Fruit fly (Drosophila melanogaster) whole organism, adult: ENCODE measurements around the gene Fmr1.

ENCODE experiments used
- CG11617 ChIP-seq: fragments of 200-800 bp; sonication (Bioruptor generic); optimal IDR thresholded peaks from 2 replicates; lab custom pipeline; 2017; ENCODE audit warnings: mild to moderate bottlenecking, missing biosample characterization, missing genetic modification reagents, missing genetic modification characterization
- CG12768 ChIP-seq: fragments of 200-800 bp; sonication (Bioruptor generic); optimal IDR thresholded peaks from 2 replicates; lab custom pipeline; 2017; ENCODE audit warnings: missing biosample characterization, missing genetic modification characterization, mild to moderate bottlenecking, moderate library complexity, missing genetic modification reagents
- CG14711 ChIP-seq: fragments of 200-800 bp; sonication (Bioruptor generic); optimal IDR thresholded peaks from 2 replicates; lab custom pipeline; 2018; ENCODE audit warnings: missing biosample characterization, mild to moderate bottlenecking, missing genetic modification characterization, moderate library complexity
- CG1620 ChIP-seq: fragments of 200-800 bp; sonication (Bioruptor generic); optimal IDR thresholded peaks from 2 replicates; lab custom pipeline; 2016; ENCODE audit warnings: missing biosample characterization, missing genetic modification characterization
- CG33017 ChIP-seq: fragments of 200-800 bp; sonication (Bioruptor generic); optimal IDR thresholded peaks from 2 replicates; lab custom pipeline; 2018; ENCODE audit warnings: missing biosample characterization, mild to moderate bottlenecking, missing genetic modification characterization, moderate library complexity
- CG5204 ChIP-seq: fragments of 200-800 bp; sonication (Bioruptor generic); optimal IDR thresholded peaks from 2 replicates; lab custom pipeline; 2016; ENCODE audit warnings: missing biosample characterization, missing genetic modification characterization
- CG7045 ChIP-seq: fragments of 200-800 bp; sonication (Bioruptor generic); optimal IDR thresholded peaks from 2 replicates; lab custom pipeline; 2017; ENCODE audit warnings: missing biosample characterization, mild to moderate bottlenecking, missing genetic modification characterization
- CG7101 ChIP-seq: fragments of 200-800 bp; sonication (Bioruptor generic); optimal IDR thresholded peaks from 2 replicates; lab custom pipeline; 2018; ENCODE audit warnings: missing biosample characterization, mild to moderate bottlenecking, missing genetic modification characterization, moderate library complexity
- Clk ChIP-seq: fragments of 200-800 bp; sonication (Bioruptor generic); optimal IDR thresholded peaks from 2 replicates; lab custom pipeline; 2017; ENCODE audit warnings: missing biosample characterization, missing genetic modification characterization
- Crg-1 ChIP-seq: fragments of 200-800 bp; sonication (Bioruptor generic); optimal IDR thresholded peaks from 2 replicates; lab custom pipeline; 2016; ENCODE audit warnings: missing biosample characterization, missing genetic modification characterization
- Hr96 ChIP-seq: fragments of 200-800 bp; sonication (Bioruptor generic); optimal IDR thresholded peaks from 2 replicates; lab custom pipeline; 2016; ENCODE audit warnings: missing biosample characterization, missing genetic modification characterization
- Mnt ChIP-seq: fragments of 200-800 bp; sonication (Bioruptor generic); optimal IDR thresholded peaks from 2 replicates; lab custom pipeline; 2016; ENCODE audit warnings: missing biosample characterization, mild to moderate bottlenecking, missing genetic modification characterization
- bab1 ChIP-seq: fragments of 200-800 bp; sonication (Bioruptor generic); optimal IDR thresholded peaks from 3 replicates; lab custom pipeline; 2019; ENCODE audit warnings: missing biosample characterization, mild to moderate bottlenecking, missing genetic modification characterization, moderate library complexity
- cic ChIP-seq: fragments of 200-800 bp; sonication (Bioruptor generic); optimal IDR thresholded peaks from 2 replicates; lab custom pipeline; 2017; ENCODE audit warnings: missing biosample characterization, mild to moderate bottlenecking, missing genetic modification characterization, moderate library complexity
- cnc ChIP-seq, 2 experiments: fragments of >200 bp; optimal IDR thresholded peaks; 2 replicates each; lab custom pipeline; 2017
- kay ChIP-seq: fragments of 200-800 bp; sonication (Bioruptor generic); peaks from one replicate; lab custom pipeline; 2016; ENCODE audit warnings: missing biosample characterization, missing genetic modification characterization, borderline replicate concordance
- ovo ChIP-seq: fragments of 200-800 bp; sonication (Bioruptor generic); optimal IDR thresholded peaks from 2 replicates; lab custom pipeline; 2016; ENCODE audit warnings: missing biosample characterization, missing genetic modification characterization
- pad ChIP-seq: fragments of 200-800 bp; sonication (Bioruptor generic); optimal IDR thresholded peaks from 3 replicates; lab custom pipeline; 2017; ENCODE audit warnings: missing biosample characterization, missing genetic modification characterization, mild to moderate bottlenecking, moderate library complexity, missing genetic modification reagents
- tj ChIP-seq: fragments of 200-800 bp; sonication (Bioruptor generic); optimal IDR thresholded peaks from 3 replicates; lab custom pipeline; 2017; ENCODE audit warnings: missing biosample characterization, mild to moderate bottlenecking, missing genetic modification characterization, moderate library complexity
- toe ChIP-seq: fragments of 200-800 bp; sonication (Bioruptor generic); optimal IDR thresholded peaks from 2 replicates; lab custom pipeline; 2016; ENCODE audit warnings: missing biosample characterization, missing genetic modification characterization

The Fmr1 gene

DNA sequence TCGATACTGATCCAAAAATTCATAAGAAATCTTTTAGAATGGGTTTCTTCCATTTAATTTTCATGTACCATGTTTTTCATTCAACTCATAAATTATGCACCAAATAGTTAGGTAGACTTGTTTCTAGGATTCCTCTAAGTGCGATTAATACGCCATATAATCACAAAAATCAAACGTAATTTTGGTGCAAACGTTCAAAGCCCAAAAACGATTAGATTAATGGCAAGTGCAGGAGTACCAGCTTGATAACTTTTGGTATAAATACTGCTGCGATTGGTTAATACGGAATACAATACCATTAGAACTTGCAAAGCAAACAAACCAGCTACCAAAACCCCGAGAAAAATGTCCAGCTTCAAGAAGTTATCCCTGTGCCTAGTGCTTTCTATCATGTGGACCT, 50.0 kb downstream of the Fmr1 start, which contains the start of gene Npc2c:
Gene Npc2c (plus strand): TSS at position 301 of the 400 bp plus-strand sequence.
- TF ChIP-seq cic (GFP tag; lab: Kevin White, UChicago) (no peak), toe (GFP tag; lab: Kevin White, UChicago) (no peak), CG12768 (GFP tag; lab: Kevin White, UChicago) (no peak), bab1 (GFP tag; lab: Kevin White, UChicago) (no peak), tj (GFP tag; lab: Kevin White, UChicago) (no peak), Clk (GFP tag; lab: Kevin White, UChicago) (no peak), CG7101 (tag; lab: Kevin White, UChicago) (no peak)

DNA sequence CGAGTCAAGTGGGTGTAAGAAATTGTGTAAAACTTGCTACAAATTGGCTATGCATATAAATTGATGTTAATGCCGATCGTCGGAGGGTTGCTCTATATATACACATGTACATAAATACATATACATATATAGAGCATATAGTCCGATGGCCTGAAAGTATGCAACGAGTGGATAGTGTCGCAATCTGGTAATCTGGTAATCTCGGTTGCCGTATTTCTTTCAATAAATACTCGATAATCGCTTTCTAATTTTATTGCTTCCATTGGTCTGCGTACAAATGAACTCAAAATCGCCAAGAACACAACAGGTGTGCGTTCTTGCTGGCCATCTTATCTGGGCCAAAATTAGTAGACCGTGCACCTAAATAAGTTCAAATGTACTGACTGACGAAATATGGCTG, 50.6 kb downstream of the Fmr1 start:
- TF ChIP-seq kay (GFP tag; lab: Kevin White, UChicago), result peak; percentile 27
- no peak for TF ChIP-seq Hr96 (GFP tag; lab: Kevin White, UChicago)
- no peak for TF ChIP-seq cic (GFP tag; lab: Kevin White, UChicago)
- no peak for TF ChIP-seq CG5204 (GFP tag; lab: Kevin White, UChicago)
- no peak for TF ChIP-seq ovo (GFP tag; lab: Kevin White, UChicago)

dm6 chr3R:10056647-10057046, 53.3 kb downstream of the Fmr1 start:
- no peak for TF ChIP-seq ovo (GFP tag; lab: Kevin White, UChicago)
- no peak for TF ChIP-seq Clk (GFP tag; lab: Kevin White, UChicago)
- TF ChIP-seq CG11617 (GFP tag; lab: Kevin White, UChicago), result no peak
- no peak for TF ChIP-seq kay (GFP tag; lab: Kevin White, UChicago)
- TF ChIP-seq CG5204 (GFP tag; lab: Kevin White, UChicago), result no peak
- TF ChIP-seq Mnt (GFP tag; lab: Kevin White, UChicago), result no peak
- no peak for TF ChIP-seq CG12768 (GFP tag; lab: Kevin White, UChicago)
- TF ChIP-seq CG33017 (tag; lab: Kevin White, UChicago), result no peak
- no peak for TF ChIP-seq CG7101 (tag; lab: Kevin White, UChicago)
- TF ChIP-seq CG7045, result no peak
- TF ChIP-seq pad (GFP tag; lab: Kevin White, UChicago), result no peak
- TF ChIP-seq cnc (optimal IDR thresholded peaks at IDR 0.05; lab: Kevin White, UChicago), result no peak
- no peak for TF ChIP-seq Hr96 (GFP tag; lab: Kevin White, UChicago)
- no peak for TF ChIP-seq CG14711 (tag; lab: Kevin White, UChicago)
- no peak for TF ChIP-seq Crg-1 (GFP tag; lab: Kevin White, UChicago)
- no peak for TF ChIP-seq CG1620 (GFP tag; lab: Kevin White, UChicago)
- TF ChIP-seq cic (GFP tag; lab: Kevin White, UChicago), result no peak
- no peak for TF ChIP-seq bab1 (GFP tag; lab: Kevin White, UChicago)
- TF ChIP-seq toe (GFP tag; lab: Kevin White, UChicago), result no peak
- no peak for TF ChIP-seq tj (GFP tag; lab: Kevin White, UChicago)

DNA sequence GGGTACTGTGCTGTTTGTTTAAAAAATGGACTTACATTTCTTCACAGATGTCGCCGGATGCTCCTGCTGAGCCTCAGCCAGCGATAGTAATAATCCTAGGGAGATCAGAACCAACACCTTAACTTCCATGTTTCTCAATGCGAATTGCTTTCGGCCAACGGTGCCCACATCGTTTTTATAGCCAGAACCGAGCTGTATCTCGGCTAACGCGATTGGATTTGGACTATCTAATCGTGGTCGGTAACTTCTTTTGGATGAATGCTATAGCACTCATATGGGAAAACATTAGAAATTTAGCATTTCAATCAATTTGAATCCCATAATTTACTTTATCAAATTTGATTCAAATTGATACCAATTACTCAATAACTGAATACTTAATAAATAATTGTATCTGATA, 54.0 kb downstream of the Fmr1 start, which contains the start of gene Npc2d:
Gene Npc2d (minus strand): TSS at position 133 of the 400 bp plus-strand sequence.
- TF ChIP-seq toe (GFP tag; lab: Kevin White, UChicago) (no peak), Crg-1 (GFP tag; lab: Kevin White, UChicago) (no peak), tj (GFP tag; lab: Kevin White, UChicago) (no peak), kay (GFP tag; lab: Kevin White, UChicago) (no peak), CG7101 (tag; lab: Kevin White, UChicago) (no peak), bab1 (GFP tag; lab: Kevin White, UChicago) (no peak), CG7045 (no peak), CG1620 (GFP tag; lab: Kevin White, UChicago) (no peak), ovo (GFP tag; lab: Kevin White, UChicago) (no peak), CG14711 (tag; lab: Kevin White, UChicago) (no peak), Clk (GFP tag; lab: Kevin White, UChicago) (no peak), CG12768 (GFP tag; lab: Kevin White, UChicago) (no peak), cnc (optimal IDR thresholded peaks at IDR 0.05; lab: Kevin White, UChicago) (no peak)

DNA sequence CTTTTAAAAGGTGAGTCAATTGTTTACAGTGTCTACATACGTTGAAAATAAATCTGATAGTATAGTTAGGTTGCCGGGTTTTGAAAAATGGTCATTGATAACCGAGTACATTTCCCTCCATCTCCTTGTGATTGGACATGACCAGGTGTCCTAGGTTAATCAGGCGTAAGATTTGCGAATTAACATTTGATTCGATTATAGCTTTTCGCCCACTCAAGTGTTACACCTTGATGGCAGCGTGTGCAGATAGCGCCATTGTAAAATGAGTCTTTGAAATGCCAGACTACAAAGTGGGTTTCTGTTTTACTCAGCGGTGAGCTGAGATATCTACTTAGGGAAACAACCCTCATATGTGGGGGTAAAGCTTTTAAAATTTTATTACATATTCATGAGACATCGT, 54.9 kb downstream of the Fmr1 start:
- TF ChIP-seq pad (GFP tag; lab: Kevin White, UChicago) (no peak), toe (GFP tag; lab: Kevin White, UChicago) (no peak), cic (GFP tag; lab: Kevin White, UChicago) (no peak), bab1 (GFP tag; lab: Kevin White, UChicago) (no peak), CG1620 (GFP tag; lab: Kevin White, UChicago) (no peak), CG5204 (GFP tag; lab: Kevin White, UChicago) (no peak), Crg-1 (GFP tag; lab: Kevin White, UChicago) (no peak), ovo (GFP tag; lab: Kevin White, UChicago) (no peak), kay (GFP tag; lab: Kevin White, UChicago) (no peak), cnc (optimal IDR thresholded peaks at IDR 0.05; lab: Kevin White, UChicago) (no peak)

dm6 chr3R:10054278-10054975, 55.5 kb downstream of the Fmr1 start:
- peak; percentile 4 for TF ChIP-seq CG14711 (tag; lab: Kevin White, UChicago)
- TF ChIP-seq toe (GFP tag; lab: Kevin White, UChicago), result no peak
- peak; percentile 53 for TF ChIP-seq Mnt (GFP tag; lab: Kevin White, UChicago)
- TF ChIP-seq CG11617 (GFP tag; lab: Kevin White, UChicago), result no peak
- peak; percentile 71 for TF ChIP-seq CG12768 (GFP tag; lab: Kevin White, UChicago)
- peak; percentile 22 for TF ChIP-seq pad (GFP tag; lab: Kevin White, UChicago)
- no peak for TF ChIP-seq kay (GFP tag; lab: Kevin White, UChicago)
- peak; percentile 3 for TF ChIP-seq CG7045
- peak; percentile 70 for TF ChIP-seq CG33017 (tag; lab: Kevin White, UChicago)
- TF ChIP-seq CG5204 (GFP tag; lab: Kevin White, UChicago), result peak; percentile 2
- TF ChIP-seq Crg-1 (GFP tag; lab: Kevin White, UChicago), result peak; percentile 34
- no peak for TF ChIP-seq tj (GFP tag; lab: Kevin White, UChicago)
- TF ChIP-seq cnc (optimal IDR thresholded peaks at IDR 0.05; lab: Kevin White, UChicago), result no peak
- TF ChIP-seq Hr96 (GFP tag; lab: Kevin White, UChicago), result no peak
- TF ChIP-seq ovo (GFP tag; lab: Kevin White, UChicago), result peak; percentile 58
- no peak for TF ChIP-seq Clk (GFP tag; lab: Kevin White, UChicago)
- TF ChIP-seq CG1620 (GFP tag; lab: Kevin White, UChicago), result no peak
- peak; percentile 11 for TF ChIP-seq CG7101 (tag; lab: Kevin White, UChicago)
- no peak for TF ChIP-seq bab1 (GFP tag; lab: Kevin White, UChicago)
- TF ChIP-seq cic (GFP tag; lab: Kevin White, UChicago), result peak; percentile 92
